Worm (Caenorhabditis elegans): Measurements from ENCODE around the gene asp-17.

Gene asp-17

ce11 chrV:19065945-19066344 lies 28.8 kb upstream of the asp-17 start:
- peak; percentile 64 for TF ChIP-seq ceh-28 (tag; optimal IDR thresholded peaks at IDR 0.05)

ce11 chrV:19063326-19063725 lies 26.2 kb upstream of the asp-17 start:
- TF ChIP-seq fos-1 (tag; optimal IDR thresholded peaks at IDR 0.05) (no peak), ceh-28 (tag; optimal IDR thresholded peaks at IDR 0.05) (peak; percentile 72), skn-1 (tag; optimal IDR thresholded peaks at IDR 0.05) (no peak), ZK546.5 (tag; optimal IDR thresholded peaks at IDR 0.05) (no peak), lin-39 (tag; optimal IDR thresholded peaks at IDR 0.05) (no peak), nhr-11 (tag; optimal IDR thresholded peaks at IDR 0.05) (no peak), mdl-1 (tag; optimal IDR thresholded peaks at IDR 0.05) (no peak), R02D3.7 (tag; optimal IDR thresholded peaks at IDR 0.05) (no peak)

- TF ChIP-seq lin-15B (tag; optimal IDR thresholded peaks at IDR 0.05): no peak
- no peak for TF ChIP-seq eor-1 (tag; optimal IDR thresholded peaks at IDR 0.05)
- no peak for TF ChIP-seq fkh-10 (GFP tag; optimal IDR thresholded peaks at IDR 0.05)
- no peak for TF ChIP-seq daf-12 (tag; optimal IDR thresholded peaks at IDR 0.05)
- TF ChIP-seq egl-5 (tag; optimal IDR thresholded peaks at IDR 0.05): no peak
- TF ChIP-seq nhr-76 (tag; optimal IDR thresholded peaks at IDR 0.05): no peak
- no peak for TF ChIP-seq R02D3.7 (tag; optimal IDR thresholded peaks at IDR 0.05)
- no peak for TF ChIP-seq elt-2 (tag; optimal IDR thresholded peaks at IDR 0.05)
- TF ChIP-seq nfya-1 (tag; optimal IDR thresholded peaks at IDR 0.05; ENCODE audit: insufficient read depth): no peak
- TF ChIP-seq elt-3 (tag; optimal IDR thresholded peaks at IDR 0.05): no peak
Measured at ce11 chrV:19059873-19060272, 22.8 kb upstream of the asp-17 start, which contains the start of gene twk-46. Gene twk-46, plus strand, starts transcription at chrV:19060173.

- no peak for TF ChIP-seq skn-1 (tag; optimal IDR thresholded peaks at IDR 0.05)
- no peak for TF ChIP-seq nhr-25 (tag; optimal IDR thresholded peaks at IDR 0.05)
- no peak for TF ChIP-seq mdl-1 (tag; optimal IDR thresholded peaks at IDR 0.05)
- TF ChIP-seq aly-2 (tag; optimal IDR thresholded peaks at IDR 0.05): no peak
Measured at ce11 chrV:19058086-19058485, 21.0 kb upstream of the asp-17 start.

ce11 chrV:19057602-19058001 lies 20.5 kb upstream of the asp-17 start:
- TF ChIP-seq ceh-16 (tag; optimal IDR thresholded peaks at IDR 0.05): no peak
- TF ChIP-seq nhr-12 (tag; optimal IDR thresholded peaks at IDR 0.05): no peak
- no peak for TF ChIP-seq aly-2 (tag; optimal IDR thresholded peaks at IDR 0.05)
- no peak for TF ChIP-seq ztf-11 (tag; optimal IDR thresholded peaks at IDR 0.05)
- TF ChIP-seq R02D3.7 (tag; optimal IDR thresholded peaks at IDR 0.05): no peak
- no peak for TF ChIP-seq nfya-1 (tag; optimal IDR thresholded peaks at IDR 0.05; ENCODE audit: insufficient read depth)
- TF ChIP-seq nhr-25 (tag; optimal IDR thresholded peaks at IDR 0.05): no peak
- TF ChIP-seq mdl-1 (tag; optimal IDR thresholded peaks at IDR 0.05): no peak
- TF ChIP-seq eor-1 (tag; optimal IDR thresholded peaks at IDR 0.05): no peak
- TF ChIP-seq ama-1 (optimal IDR thresholded peaks at IDR 0.05): no peak
- no peak for TF ChIP-seq lin-39 (tag; optimal IDR thresholded peaks at IDR 0.05)

ce11 chrV:19053281-19053680 lies 16.2 kb upstream of the asp-17 start:
- TF ChIP-seq nhr-11 (tag; optimal IDR thresholded peaks at IDR 0.05) (no peak), unc-39 (tag; optimal IDR thresholded peaks at IDR 0.05) (no peak), lin-15B (tag; optimal IDR thresholded peaks at IDR 0.05) (no peak), skn-1 (tag; optimal IDR thresholded peaks at IDR 0.05) (peak; percentile 1), elt-2 (tag; optimal IDR thresholded peaks at IDR 0.05) (peak; percentile 98), pha-4 (tag; optimal IDR thresholded peaks at IDR 0.05) (peak; percentile 28), aly-2 (tag; optimal IDR thresholded peaks at IDR 0.05) (no peak), jun-1 (tag; optimal IDR thresholded peaks at IDR 0.05) (peak; percentile 68), pqm-1 (tag; optimal IDR thresholded peaks at IDR 0.05) (peak; percentile 96), lsy-12 (tag; optimal IDR thresholded peaks at IDR 0.05) (peak; percentile 7)

- TF ChIP-seq skn-1 (tag; optimal IDR thresholded peaks at IDR 0.05) (peak; percentile 54), nfya-1 (tag; optimal IDR thresholded peaks at IDR 0.05; ENCODE audit: insufficient read depth) (peak; percentile 50), aly-2 (tag; optimal IDR thresholded peaks at IDR 0.05) (no peak), elt-2 (tag; optimal IDR thresholded peaks at IDR 0.05) (peak; percentile 98), snpc-4 (tag; optimal IDR thresholded peaks at IDR 0.05) (no peak), fkh-10 (GFP tag; optimal IDR thresholded peaks at IDR 0.05) (no peak), ceh-16 (tag; optimal IDR thresholded peaks at IDR 0.05) (no peak), pqm-1 (tag; optimal IDR thresholded peaks at IDR 0.05) (peak; percentile 95), jun-1 (tag; optimal IDR thresholded peaks at IDR 0.05) (peak; percentile 34), ztf-11 (tag; optimal IDR thresholded peaks at IDR 0.05) (no peak), pha-4 (tag; optimal IDR thresholded peaks at IDR 0.05) (peak; percentile 47), R02D3.7 (tag; optimal IDR thresholded peaks at IDR 0.05) (no peak)
Measured at ce11 chrV:19051425-19051824, 14.3 kb upstream of the asp-17 start.
